Worm (Caenorhabditis elegans) whole organism, L4 larva: ENCODE measurements around the gene F20A1.6.

Experiments
- D1046.2 ChIP-seq: fragments of 200-800 bp; sonication (Bioruptor generic); IDR thresholded peaks from 2 replicates; pipeline ENCODE4 v1.3.6; 2022; ENCODE audit warnings: missing genetic modification characterization, missing compliant biosample characterization
- F37D6.2 ChIP-seq: sonication (generic microtip); optimal IDR thresholded peaks from 2 replicates; lab custom pipeline; 2016; ENCODE audit warnings: mild to moderate bottlenecking, missing genetic modification characterization, missing compliant biosample characterization
- F44E2.7 ChIP-seq: fragments of 200-800 bp; sonication (Bioruptor generic); IDR thresholded peaks from 2 replicates; pipeline ENCODE4 v2.1.2; 2022; ENCODE audit warnings: missing genetic modification characterization, missing compliant biosample characterization
- F49E8.2 ChIP-seq: sonication (generic microtip); optimal IDR thresholded peaks from 2 replicates; lab custom pipeline; 2016; ENCODE audit warnings: missing compliant biosample characterization, mild to moderate bottlenecking, missing genetic modification characterization, borderline replicate concordance
- T20F7.1 ChIP-seq: fragments of 200-800 bp; sonication (Bioruptor generic); optimal IDR thresholded peaks from 2 replicates; lab custom pipeline; 2018; ENCODE audit warnings: mild to moderate bottlenecking, missing genetic modification characterization, missing compliant biosample characterization
- Y105C5A.15 ChIP-seq: fragments of 200-800 bp; sonication (Bioruptor generic); IDR thresholded peaks from 2 replicates; pipeline ENCODE4 v1.3.6; 2022; ENCODE audit warnings: missing genetic modification characterization, missing compliant biosample characterization
- Y48G9A.11 ChIP-seq: fragments of 200-800 bp; sonication (Bioruptor generic); IDR thresholded peaks from 2 replicates; pipeline ENCODE4 v1.3.6; 2022; ENCODE audit warnings: missing genetic modification reagents, missing genetic modification characterization, missing compliant biosample characterization
- ZK546.5 ChIP-seq, 2 experiments: sonication (generic microtip); optimal IDR thresholded peaks; 2 replicates each; lab custom pipeline; 2017; ENCODE audit warnings: missing biosample characterization in 2 of 2, missing genetic modification characterization in 2 of 2
- arid-1 ChIP-seq: fragments of 200-800 bp; sonication (Bioruptor generic); conservative IDR thresholded peaks from 2 replicates; pipeline ENCODE4 v1.3.6; 2022; ENCODE audit warnings: missing genetic modification reagents, missing genetic modification characterization, missing compliant biosample characterization
- attf-4 ChIP-seq: sonication (generic microtip); optimal IDR thresholded peaks from 3 replicates; lab custom pipeline; 2017; ENCODE audit warnings: missing biosample characterization, missing genetic modification characterization
- ceh-28 ChIP-seq: fragments of 150-350 bp; optimal IDR thresholded peaks from 2 replicates; lab custom pipeline; 2014; ENCODE audit warnings: missing biosample characterization, missing genetic modification reagents, missing genetic modification characterization
- ceh-32 ChIP-seq: sonication (generic microtip); optimal IDR thresholded peaks from 2 replicates; lab custom pipeline; 2016; ENCODE audit warnings: mild to moderate bottlenecking, missing genetic modification characterization, missing compliant biosample characterization; ENCODE audit not compliant: poor library complexity
- ceh-62 ChIP-seq: sonication (generic microtip); optimal IDR thresholded peaks from 2 replicates; lab custom pipeline; 2017; ENCODE audit warnings: missing biosample characterization, missing genetic modification characterization
- ceh-82 ChIP-seq: sonication (generic microtip); optimal IDR thresholded peaks from 2 replicates; lab custom pipeline; 2017; ENCODE audit warnings: missing biosample characterization, missing genetic modification characterization
- cey-2 ChIP-seq: sonication (generic microtip); optimal IDR thresholded peaks from 3 replicates; lab custom pipeline; 2017; ENCODE audit warnings: missing genetic modification characterization, mild to moderate bottlenecking, missing compliant biosample characterization, antibody characterized with exemption, borderline replicate concordance; ENCODE audit not compliant: insufficient read depth
- daf-16 ChIP-seq, 3 experiments: sonication (generic microtip); optimal IDR thresholded peaks; 2 replicates each; lab custom pipeline; 2016 to 2017; ENCODE audit warnings: missing genetic modification characterization in 3 of 3, missing genetic modification reagents in 3 of 3, mild to moderate bottlenecking in 2 of 3, missing compliant biosample characterization in 2 of 3, missing biosample characterization in 1 of 3, moderate library complexity in 1 of 3
- dmd-6 ChIP-seq: fragments of 200-800 bp; sonication (Bioruptor generic); IDR thresholded peaks from 2 replicates; pipeline ENCODE4 v1.3.6; 2022; ENCODE audit warnings: missing genetic modification reagents, missing genetic modification characterization, missing compliant biosample characterization
- dmd-8 ChIP-seq: fragments of 200-800 bp; sonication (Bioruptor generic); IDR thresholded peaks from 2 replicates; pipeline ENCODE4 v1.3.6; 2022; ENCODE audit warnings: missing genetic modification characterization, missing compliant biosample characterization
- dpl-1 ChIP-seq: fragments of 150-350 bp; optimal IDR thresholded peaks from 2 replicates; lab custom pipeline; 2014; ENCODE audit warnings: missing biosample characterization, missing genetic modification reagents, missing genetic modification characterization
- egl-43 ChIP-seq: fragments of 200-800 bp; sonication (Bioruptor generic); IDR thresholded peaks from 2 replicates; pipeline ENCODE4 v1.3.6; 2022; ENCODE audit warnings: missing genetic modification reagents, missing genetic modification characterization, missing compliant biosample characterization
- fos-1 ChIP-seq: fragments of 150-350 bp; optimal IDR thresholded peaks from 2 replicates; lab custom pipeline; 2014; ENCODE audit warnings: missing biosample characterization, missing genetic modification characterization
- hif-1 ChIP-seq, 2 experiments: sonication (generic microtip); optimal IDR thresholded peaks; 2 replicates each; lab custom pipeline; 2016 to 2017; ENCODE audit warnings: missing compliant biosample characterization in 2 of 2, missing genetic modification characterization in 2 of 2, missing genetic modification reagents in 2 of 2, missing genotype in 2 of 2, mild to moderate bottlenecking in 1 of 2
- hlh-30 ChIP-seq: sonication (generic microtip); optimal IDR thresholded peaks from 2 replicates; lab custom pipeline; 2017; ENCODE audit warnings: antibody characterized with exemption, mild to moderate bottlenecking, missing genetic modification characterization, missing compliant biosample characterization; ENCODE audit not compliant: insufficient read depth
- hmg-1.1 ChIP-seq: fragments of 200-800 bp; sonication (Bioruptor generic); IDR thresholded peaks from 2 replicates; pipeline ENCODE4 v1.3.6; 2022; ENCODE audit warnings: missing genetic modification reagents, missing genetic modification characterization, missing compliant biosample characterization
- lim-7 ChIP-seq: fragments of 200-800 bp; sonication (Bioruptor generic); IDR thresholded peaks from 2 replicates; pipeline ENCODE4 v1.3.6; 2022; ENCODE audit warnings: missing genetic modification characterization, missing compliant biosample characterization
- lin-13 ChIP-seq: fragments of 150-350 bp; optimal IDR thresholded peaks from 2 replicates; lab custom pipeline; 2014; ENCODE audit warnings: missing biosample characterization, missing genetic modification reagents, missing genetic modification characterization
- lin-29 ChIP-seq: fragments of 200-800 bp; sonication (Bioruptor generic); IDR thresholded peaks from 2 replicates; pipeline ENCODE4 v1.3.6; 2022; ENCODE audit warnings: missing genetic modification reagents, missing genetic modification characterization, missing compliant biosample characterization
- lir-3 ChIP-seq: sonication (generic microtip); optimal IDR thresholded peaks from 2 replicates; lab custom pipeline; 2016; ENCODE audit warnings: mild to moderate bottlenecking, missing genetic modification characterization, missing compliant biosample characterization
- madf-5 ChIP-seq, 2 experiments: fragments of 200-800 bp; sonication (Bioruptor generic); IDR thresholded peaks; 2 replicates each; pipeline ENCODE4 v1.3.6; 2022; ENCODE audit warnings: missing compliant biosample characterization in 2 of 2, missing genetic modification characterization in 2 of 2
- mep-1 ChIP-seq: fragments of 150-350 bp; sonication (generic microtip); optimal IDR thresholded peaks from 3 replicates; lab custom pipeline; 2014; ENCODE audit warnings: missing biosample characterization, missing genetic modification characterization
- mes-2 ChIP-seq: sonication (generic microtip); optimal IDR thresholded peaks from 2 replicates; lab custom pipeline; 2016; ENCODE audit warnings: missing genotype, mild to moderate bottlenecking, missing genetic modification characterization, missing compliant biosample characterization; ENCODE audit not compliant: poor library complexity, severe bottlenecking
- mxl-3 ChIP-seq: fragments of 200-800 bp; sonication (Bioruptor generic); optimal IDR thresholded peaks from 2 replicates; lab custom pipeline; 2018; ENCODE audit warnings: mild to moderate bottlenecking, missing genetic modification characterization, missing compliant biosample characterization
- nhr-102 ChIP-seq: sonication (generic microtip); optimal IDR thresholded peaks from 2 replicates; lab custom pipeline; 2016; ENCODE audit warnings: mild to moderate bottlenecking, missing genetic modification characterization, moderate library complexity, missing compliant biosample characterization
- nhr-42 ChIP-seq: fragments of 200-800 bp; sonication (Bioruptor generic); IDR thresholded peaks from 2 replicates; pipeline ENCODE4 v1.3.6; 2022; ENCODE audit warnings: missing genetic modification characterization, missing compliant biosample characterization
- nhr-48 ChIP-seq: sonication (generic microtip); optimal IDR thresholded peaks from 2 replicates; lab custom pipeline; 2016; ENCODE audit warnings: mild to moderate bottlenecking, missing genetic modification characterization, missing compliant biosample characterization
- nhr-6 ChIP-seq: fragments of 150-350 bp; optimal IDR thresholded peaks from 2 replicates; lab custom pipeline; 2014; ENCODE audit warnings: missing biosample characterization, missing genetic modification characterization
- php-3 ChIP-seq: fragments of 200-800 bp; sonication (Bioruptor generic); IDR thresholded peaks from 2 replicates; pipeline ENCODE4 v1.3.6; 2022; ENCODE audit warnings: missing genetic modification reagents, missing genetic modification characterization, missing compliant biosample characterization
- pqm-1 ChIP-seq: sonication (generic microtip); optimal IDR thresholded peaks from 2 replicates; lab custom pipeline; 2017; ENCODE audit warnings: missing biosample characterization, missing genetic modification characterization
- sdz-12 ChIP-seq: fragments of 200-800 bp; sonication (Bioruptor generic); optimal IDR thresholded peaks from 2 replicates; lab custom pipeline; 2018; ENCODE audit warnings: mild to moderate bottlenecking, missing genetic modification characterization, missing compliant biosample characterization
- snpc-1.2 ChIP-seq: fragments of 200-800 bp; sonication (Bioruptor generic); IDR thresholded peaks from 2 replicates; pipeline ENCODE4 v1.3.6; 2022; ENCODE audit warnings: missing genetic modification reagents, missing genetic modification characterization, missing compliant biosample characterization
- zfp-2 ChIP-seq: sonication (generic microtip); optimal IDR thresholded peaks from 2 replicates; lab custom pipeline; 2016; ENCODE audit warnings: mild to moderate bottlenecking, missing genetic modification characterization, missing compliant biosample characterization
- zfp-3 ChIP-seq: fragments of 200-800 bp; sonication (Bioruptor generic); conservative IDR thresholded peaks from 2 replicates; pipeline ENCODE4 v1.3.6; 2022; ENCODE audit warnings: missing genetic modification reagents, missing genetic modification characterization, missing compliant biosample characterization
- zip-11 ChIP-seq: fragments of 200-800 bp; sonication (Bioruptor generic); IDR thresholded peaks from 2 replicates; pipeline ENCODE4 v1.3.6; 2022; ENCODE audit warnings: missing genetic modification characterization, missing compliant biosample characterization
- ztf-7 ChIP-seq: fragments of 150-350 bp; optimal IDR thresholded peaks from 2 replicates; lab custom pipeline; 2014; ENCODE audit warnings: missing biosample characterization, missing genetic modification characterization

Gene F20A1.6

ce11 chrV:7075646-7076045, 48.7 kb upstream of the F20A1.6 start, which contains the start of gene npa-1 (continued):
- TF ChIP-seq dmd-6: peak; percentile 43
- TF ChIP-seq hlh-30 (tag; lab: Kevin White, UChicago): no peak
- no peak for TF ChIP-seq zfp-2 (tag; lab: Kevin White, UChicago)
- no peak for TF ChIP-seq ceh-32
- TF ChIP-seq lim-7 (GFP tag; lab: Robert Waterston, UW): no peak
- TF ChIP-seq nhr-48 (tag; lab: Kevin White, UChicago): no peak
- no peak for TF ChIP-seq nhr-42

- TF ChIP-seq hif-1 (tag; optimal IDR thresholded peaks at IDR 0.05; lab: Kevin White, UChicago): no peak
- TF ChIP-seq nhr-102 (tag; lab: Kevin White, UChicago): no peak
- TF ChIP-seq pqm-1 (tag; lab: Kevin White, UChicago): no peak
- TF ChIP-seq lin-13: no peak
- TF ChIP-seq dmd-8: no peak
- TF ChIP-seq Y48G9A.11 (GFP tag; lab: Robert Waterston, UW): no peak
- no peak for TF ChIP-seq sdz-12 (GFP tag; lab: Kevin White, UChicago)
- TF ChIP-seq php-3: no peak
Measured at ce11 chrV:7072309-7072708, 45.4 kb upstream of the F20A1.6 start, which contains the start of gene F27B10.1. F27B10.1 (plus strand) TSS chrV:7072609.

ce11 chrV:7069605-7070004, 42.6 kb upstream of the F20A1.6 start:
- TF ChIP-seq F44E2.7 (GFP tag; lab: Robert Waterston, UW) (no peak), F37D6.2 (tag; lab: Kevin White, UChicago) (no peak), arid-1 (GFP tag; lab: Robert Waterston, UW) (no peak), hmg-1.1 (no peak), F49E8.2 (tag; lab: Kevin White, UChicago) (no peak), nhr-6 (tag; lab: Kevin White, UChicago) (no peak), attf-4 (tag; lab: Kevin White, UChicago) (no peak), nhr-42 (no peak), T20F7.1 (GFP tag; lab: Kevin White, UChicago) (no peak), lin-13 (no peak), zfp-3 (no peak), ceh-62 (tag; lab: Kevin White, UChicago) (no peak), madf-5 (GFP tag; IDR thresholded peaks at IDR 0.05; lab: Robert Waterston, UW) (0 out of 4 replicates have a peak, but pooled peaks of 1 of the 2 experiments have one; percentile 29), lin-29 (GFP tag; lab: Robert Waterston, UW) (no peak), mes-2 (peak; percentile 9), ZK546.5 (tag; optimal IDR thresholded peaks at IDR 0.05; lab: Kevin White, UChicago) (no peak), zip-11 (GFP tag; lab: Robert Waterston, UW) (no peak), ceh-28 (tag; lab: Kevin White, UChicago) (no peak), egl-43 (0 out of 2 replicates have a peak, but pooled peaks have one; percentile 30), mxl-3 (no peak), daf-16 (GFP tag; optimal IDR thresholded peaks at IDR 0.05; lab: Kevin White, UChicago) (no peak), daf-16 (tag; optimal IDR thresholded peaks at IDR 0.05; lab: Kevin White, UChicago) (no peak), lir-3 (tag; lab: Kevin White, UChicago) (no peak), ceh-82 (tag; lab: Kevin White, UChicago) (no peak), hlh-30 (tag; lab: Kevin White, UChicago) (no peak), dmd-8 (no peak), ztf-7 (no peak), snpc-1.2 (GFP tag; lab: Robert Waterston, UW) (0 out of 2 replicates have a peak, but pooled peaks have one; percentile 11), D1046.2 (GFP tag; lab: Robert Waterston, UW) (no peak), Y105C5A.15 (GFP tag; lab: Robert Waterston, UW) (no peak), dpl-1 (GFP tag; lab: Kevin White, UChicago) (no peak), mep-1 (tag; lab: Kevin White, UChicago) (no peak), fos-1 (tag; lab: Kevin White, UChicago) (no peak), cey-2 (tag; lab: Kevin White, UChicago) (no peak), dmd-6 (no peak), lim-7 (GFP tag; lab: Robert Waterston, UW) (0 out of 2 replicates have a peak, but pooled peaks have one; percentile 54)
